Worm (Caenorhabditis elegans): Measurements from ENCODE around the gene K09F6.10.
"Not testable (repeated sequence)": the region's sequence is repeated elsewhere in the genome, so short reads cannot be mapped to it uniquely, and the experiment has no call there.

The K09F6.10 gene

ce11 chrII:2289441-2289840, 758 bp upstream of the K09F6.10 start:
- peak in 1 of 2 experiments; percentile 95 for TF ChIP-seq unc-62 (GFP tag; optimal IDR thresholded peaks at IDR 0.05 in 1 of 2)
- no peak for TF ChIP-seq unc-62 (tag; optimal IDR thresholded peaks at IDR 0.05)
- TF ChIP-seq hif-1 (tag; optimal IDR thresholded peaks at IDR 0.05): peak in 1 of 2 experiments; percentile 16
- peak; percentile 55; the same call in 1 of the 2 replicates for TF ChIP-seq vab-7 (GFP tag; IDR thresholded peaks at IDR 0.05)
- no peak for TF ChIP-seq mdt-29 (GFP tag; IDR thresholded peaks at IDR 0.05)
- no peak for TF ChIP-seq nhr-10 (tag; optimal IDR thresholded peaks at IDR 0.05)
- TF ChIP-seq nhr-11 (tag; optimal IDR thresholded peaks at IDR 0.05): peak; percentile 22
- peak; percentile 72; the same call in 1 of the 2 replicates for TF ChIP-seq ceh-20 (GFP tag; IDR thresholded peaks at IDR 0.05)
- TF ChIP-seq zfp-3 (GFP tag; conservative IDR thresholded peaks at IDR 0.05): no peak

DNA sequence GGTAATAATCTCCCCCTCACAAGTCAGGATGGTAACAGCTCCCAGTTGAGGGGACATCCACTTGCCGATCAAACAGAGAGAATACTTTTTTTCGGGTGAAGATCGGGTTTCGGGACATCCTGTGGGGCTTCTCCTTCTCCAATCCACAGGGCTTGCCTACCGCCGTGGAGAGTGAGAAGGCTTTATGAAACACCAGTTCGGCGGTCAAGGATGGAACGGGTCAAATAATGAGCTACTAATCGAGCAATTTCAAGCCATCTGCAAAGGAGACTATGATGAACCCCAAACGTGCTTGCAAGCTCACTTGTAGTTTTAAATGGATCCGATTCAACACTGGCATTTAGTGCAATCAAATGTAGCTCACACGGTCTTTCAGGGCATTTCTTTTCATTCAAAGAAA, 4.0 kb downstream of the K09F6.10 start:
- TF ChIP-seq unc-130 (GFP tag; optimal IDR thresholded peaks at IDR 0.05) (no peak), unc-62 (GFP tag; optimal IDR thresholded peaks at IDR 0.05 in 1 of 2) (peak in 1 of 2 experiments; percentile 92), unc-62 (tag; optimal IDR thresholded peaks at IDR 0.05) (no peak)

- not testable (repeated sequence) for TF ChIP-seq mxl-2 (GFP tag; conservative IDR thresholded peaks at IDR 0.05); T26A8.4 (GFP tag; IDR thresholded peaks at IDR 0.05); zfp-2 (tag; optimal IDR thresholded peaks at IDR 0.05)
Measured at ce11 chrII:2282599-2282998, 6.1 kb downstream of the K09F6.10 start, which contains the start of gene K09F6.9. Gene K09F6.9, minus strand, starts transcription at chrII:2282699.

DNA sequence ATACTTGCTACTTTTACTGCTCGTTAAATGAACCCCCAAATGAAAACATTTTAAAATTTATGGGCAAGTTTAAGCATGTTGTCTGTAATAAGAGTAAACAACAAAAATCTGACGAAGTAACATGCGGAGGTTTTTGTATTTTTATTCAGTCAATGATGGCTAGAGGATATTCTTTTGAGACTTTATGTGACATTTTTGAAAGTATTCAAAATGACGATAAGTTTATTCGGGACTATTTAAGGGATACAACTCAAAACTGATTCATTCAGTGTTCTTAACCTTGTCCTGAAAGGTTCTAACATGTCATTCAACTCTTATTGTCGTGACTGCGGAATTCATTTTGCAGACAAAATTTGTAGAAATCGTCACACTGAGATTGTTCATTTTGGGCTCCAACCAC, 8.8 kb downstream of the K09F6.10 start, which contains the start of gene K09F6.11:
K09F6.11 (plus strand) TSS at position 301 of the 400 bp plus-strand sequence.
- TF ChIP-seq mdl-1 (tag; optimal IDR thresholded peaks at IDR 0.05): no peak
- TF ChIP-seq nhr-6 (tag; optimal IDR thresholded peaks at IDR 0.05): no peak
- peak in 1 of 2 experiments; percentile 48 for TF ChIP-seq unc-62 (GFP tag; optimal IDR thresholded peaks at IDR 0.05 in 1 of 2)
- TF ChIP-seq unc-62 (tag; optimal IDR thresholded peaks at IDR 0.05): no peak

ce11 chrII:2279263-2279662, 9.4 kb downstream of the K09F6.10 start, which contains the start of gene K09F6.6:
Gene K09F6.6, minus strand, starts transcription at chrII:2279305.
- TF ChIP-seq ZK337.2 (GFP tag; IDR thresholded peaks at IDR 0.05) (peak; percentile 27; the same call in 1 of the 2 replicates), nhr-10 (tag; optimal IDR thresholded peaks at IDR 0.05) (no peak), F26F4.8 (GFP tag; conservative IDR thresholded peaks at IDR 0.05) (0 out of 2 replicates have a peak, but pooled peaks have one; percentile 47), ces-1 (GFP tag; optimal IDR thresholded peaks at IDR 0.05) (no peak), D1046.2 (GFP tag; IDR thresholded peaks at IDR 0.05) (0 out of 2 replicates have a peak, but pooled peaks have one; percentile 11), set-16 (GFP tag; IDR thresholded peaks at IDR 0.05) (peak; percentile 70)

DNA sequence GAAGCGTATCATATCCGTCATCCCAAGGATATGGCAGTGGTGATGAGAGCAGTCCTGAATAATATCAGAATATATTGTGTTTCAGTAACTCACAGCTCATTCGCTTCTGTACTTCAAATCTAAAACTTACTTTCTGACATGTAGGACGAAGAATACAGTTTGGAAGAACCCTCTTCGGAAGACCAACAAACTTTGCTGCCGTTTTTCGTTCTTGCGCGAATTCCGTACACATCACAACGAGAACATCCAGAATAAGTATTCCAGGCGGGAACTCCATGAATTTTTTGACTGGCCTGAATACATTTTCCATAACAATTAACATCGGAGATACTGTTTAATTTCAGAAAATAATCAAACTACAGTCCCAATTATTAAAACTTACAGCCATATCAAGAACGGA, 11.3 kb downstream of the K09F6.10 start, which contains the start of gene K09F6.15:
K09F6.15 (minus strand) TSS at position 101 of the 400 bp plus-strand sequence.
- TF ChIP-seq spr-1 (tag; optimal IDR thresholded peaks at IDR 0.05) (no peak), aha-1 (tag) (no peak), lin-29 (GFP tag; IDR thresholded peaks at IDR 0.05) (no peak), hlh-30 (tag; optimal IDR thresholded peaks at IDR 0.05; ENCODE audit: insufficient read depth) (no peak), nhr-77 (tag; optimal IDR thresholded peaks at IDR 0.05) (no peak), nhr-48 (tag; optimal IDR thresholded peaks at IDR 0.05) (no peak), zag-1 (tag; optimal IDR thresholded peaks at IDR 0.05) (no peak), nhr-6 (tag; optimal IDR thresholded peaks at IDR 0.05) (no peak), Y5F2A.4 (GFP tag; optimal IDR thresholded peaks at IDR 0.05) (no peak), nhr-102 (tag; optimal IDR thresholded peaks at IDR 0.05) (no peak), mxl-3 (GFP tag; optimal IDR thresholded peaks at IDR 0.05) (no peak), Y48G9A.11 (GFP tag; IDR thresholded peaks at IDR 0.05) (no peak), F44E2.7 (GFP tag; IDR thresholded peaks at IDR 0.05) (no peak)
